Worm (Caenorhabditis elegans) whole organism, late embryonic: ENCODE data around the gene nhr-285.
"Not testable (repeated sequence)": the region's sequence is repeated elsewhere in the genome, so short reads cannot be mapped to it uniquely, and the experiment has no call there.

Experiments used
- C38D4.7 ChIP-seq: fragments of 200-800 bp; sonication (Bioruptor generic); optimal IDR thresholded peaks from 2 replicates; lab custom pipeline; 2018; ENCODE audit warnings: mild to moderate bottlenecking, missing genetic modification characterization, moderate library complexity, missing compliant biosample characterization
- ama-1 ChIP-seq: fragments of 150-350 bp; optimal IDR thresholded peaks from 2 replicates; lab custom pipeline; 2014
- ceh-19 ChIP-seq: fragments of 200-800 bp; sonication (Bioruptor generic); optimal IDR thresholded peaks from 2 replicates; lab custom pipeline; 2018; ENCODE audit warnings: mild to moderate bottlenecking, missing genetic modification characterization, missing compliant biosample characterization
- ceh-31 ChIP-seq: sonication (generic microtip); optimal IDR thresholded peaks from 2 replicates; lab custom pipeline; 2016; ENCODE audit warnings: missing genetic modification characterization, missing compliant biosample characterization
- fax-1 ChIP-seq: sonication (generic microtip); optimal IDR thresholded peaks from 2 replicates; lab custom pipeline; 2016; ENCODE audit warnings: missing genotype, missing genetic modification characterization, missing compliant biosample characterization
- hlh-6 ChIP-seq: sonication (generic microtip); optimal IDR thresholded peaks from 2 replicates; lab custom pipeline; 2016; ENCODE audit warnings: missing genotype, missing genetic modification characterization, missing compliant biosample characterization
- madf-2 ChIP-seq: sonication (generic microtip); optimal IDR thresholded peaks from 2 replicates; lab custom pipeline; 2017; ENCODE audit warnings: missing genetic modification characterization, missing compliant biosample characterization
- pag-3 ChIP-seq: sonication (generic microtip); optimal IDR thresholded peaks from 2 replicates; lab custom pipeline; 2016; ENCODE audit warnings: missing compliant biosample characterization, missing genetic modification characterization, borderline replicate concordance
- pha-4 ChIP-seq: fragments of 150-350 bp; optimal IDR thresholded peaks from 2 replicates; lab custom pipeline; 2018; ENCODE audit warnings: missing biosample characterization, missing genetic modification reagents, missing genetic modification characterization
- sox-2 ChIP-seq: fragments of 200-800 bp; sonication (Bioruptor generic); IDR thresholded peaks from 2 replicates; pipeline ENCODE4 v1.3.6; 2022; ENCODE audit warnings: missing genetic modification reagents, missing genetic modification characterization, missing compliant biosample characterization
- syd-9 ChIP-seq: sonication (generic microtip); optimal IDR thresholded peaks from 2 replicates; lab custom pipeline; 2016; ENCODE audit warnings: mild to moderate bottlenecking, missing genetic modification characterization, moderate library complexity, missing compliant biosample characterization
- ttx-3 ChIP-seq: sonication (generic microtip); optimal IDR thresholded peaks from 2 replicates; lab custom pipeline; 2016; ENCODE audit warnings: missing genetic modification reagents, missing genetic modification characterization, missing compliant biosample characterization
- unc-55 ChIP-seq: sonication (generic microtip); optimal IDR thresholded peaks from 2 replicates; lab custom pipeline; 2017; ENCODE audit warnings: missing biosample characterization, missing genetic modification reagents, missing genetic modification characterization

DNA sequence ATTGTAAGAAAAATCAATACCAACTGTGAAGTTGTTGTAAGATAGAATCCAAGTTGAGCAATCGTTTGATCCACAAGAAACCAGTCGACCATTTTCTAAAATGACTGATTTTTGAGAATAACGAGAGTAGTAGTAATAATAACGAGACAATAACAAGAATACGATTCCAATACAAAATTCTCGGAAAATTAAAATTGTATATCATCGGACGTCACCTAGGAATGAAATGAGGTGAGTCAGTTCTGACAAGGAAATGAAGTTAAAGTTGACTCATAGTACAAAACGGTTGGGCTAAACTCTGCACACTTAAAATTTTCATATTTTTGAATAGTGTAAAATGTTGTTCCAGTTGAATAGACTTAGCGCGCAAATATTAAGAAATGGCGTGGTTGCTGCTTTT lies 34.7 kb downstream of the nhr-285 start, which contains the start of gene str-19:
- TF ChIP-seq ttx-3 (tag; lab: Kevin White, UChicago); unc-55; sox-2 (GFP tag; lab: Robert Waterston, UW); syd-9; pag-3 (tag; lab: Kevin White, UChicago); ceh-19 (GFP tag; lab: Kevin White, UChicago); hlh-6 (tag; lab: Kevin White, UChicago); madf-2; pha-4 (tag; lab: Kevin White, UChicago); ama-1 (lab: Kevin White, UChicago); C38D4.7 (GFP tag; lab: Kevin White, UChicago); fax-1 (tag; lab: Kevin White, UChicago); ceh-31 (tag; lab: Kevin White, UChicago): not testable (repeated sequence)
